Fruit fly (Drosophila melanogaster) whole organism, embryonic: ENCODE results near the gene Orct2.

Experiments
- ATbp ChIP-seq: fragments of 200-800 bp; sonication (Bioruptor generic); optimal IDR thresholded peaks from 2 replicates; lab custom pipeline; 2017; ENCODE audit warnings: missing biosample characterization, mild to moderate bottlenecking, missing genetic modification characterization, missing genetic modification reagents
- Abd-B ChIP-seq: fragments of 200-800 bp; sonication (Bioruptor generic); optimal IDR thresholded peaks from 2 replicates; lab custom pipeline; 2018; ENCODE audit warnings: missing biosample characterization, mild to moderate bottlenecking, missing genetic modification characterization, moderate library complexity
- CG10209 ChIP-seq: fragments of 200-800 bp; sonication (Bioruptor generic); optimal IDR thresholded peaks from 3 replicates; lab custom pipeline; 2017; ENCODE audit warnings: missing biosample characterization, mild to moderate bottlenecking, missing genetic modification characterization, missing genetic modification reagents
- CG10543 ChIP-seq: fragments of 200-800 bp; sonication (Bioruptor generic); optimal IDR thresholded peaks from 3 replicates; lab custom pipeline; 2017; ENCODE audit warnings: missing biosample characterization, mild to moderate bottlenecking, missing genetic modification characterization, moderate library complexity
- CG10979 ChIP-seq: fragments of 200-800 bp; sonication (Bioruptor generic); optimal IDR thresholded peaks from 2 replicates; lab custom pipeline; 2018; ENCODE audit warnings: missing biosample characterization, mild to moderate bottlenecking, missing genetic modification characterization, moderate library complexity
- CG11085 ChIP-seq: fragments of 200-800 bp; sonication (Bioruptor generic); IDR thresholded peaks from 2 replicates; pipeline ENCODE4 v1.3.6; 2022; ENCODE audit warnings: missing biosample characterization, missing genetic modification characterization
- CG12659 ChIP-seq: fragments of 200-800 bp; sonication (Bioruptor generic); optimal IDR thresholded peaks from 3 replicates; lab custom pipeline; 2017; ENCODE audit warnings: mild to moderate bottlenecking, missing biosample characterization, missing genetic modification reagents, missing genetic modification characterization
- CG1602 ChIP-seq: fragments of 200-800 bp; sonication (Bioruptor generic); optimal IDR thresholded peaks from 3 replicates; lab custom pipeline; 2016; ENCODE audit warnings: missing biosample characterization, missing genetic modification characterization
- CG18599 ChIP-seq: fragments of 200-800 bp; sonication (Bioruptor generic); optimal IDR thresholded peaks from 3 replicates; lab custom pipeline; 2017; ENCODE audit warnings: missing biosample characterization, missing genetic modification characterization, mild to moderate bottlenecking, moderate library complexity, missing genetic modification reagents
- CG2116 ChIP-seq: fragments of 200-800 bp; sonication (Bioruptor generic); optimal IDR thresholded peaks from 3 replicates; lab custom pipeline; 2018; ENCODE audit warnings: missing biosample characterization, mild to moderate bottlenecking, missing genetic modification characterization
- CG2889 ChIP-seq: fragments of 200-800 bp; sonication (Bioruptor generic); IDR thresholded peaks from 3 replicates; pipeline ENCODE4 v1.3.6; 2022; ENCODE audit warnings: missing biosample characterization, missing genetic modification characterization
- CG34376 ChIP-seq: fragments of 200-800 bp; sonication (Bioruptor generic); optimal IDR thresholded peaks from 2 replicates; lab custom pipeline; 2018; ENCODE audit warnings: missing biosample characterization, mild to moderate bottlenecking, missing genetic modification characterization
- CG4328 ChIP-seq: fragments of 200-800 bp; sonication (Bioruptor generic); optimal IDR thresholded peaks from 3 replicates; lab custom pipeline; 2017; ENCODE audit warnings: missing biosample characterization, missing genetic modification reagents, missing genetic modification characterization
- CG6175 ChIP-seq: fragments of 200-800 bp; sonication (Bioruptor generic); IDR thresholded peaks from 3 replicates; pipeline ENCODE4 v1.3.6; 2022; ENCODE audit warnings: missing biosample characterization, missing genetic modification characterization
- CG7372 ChIP-seq: fragments of 200-800 bp; sonication (Bioruptor generic); IDR thresholded peaks from 2 replicates; pipeline ENCODE4 v1.3.6; 2022; ENCODE audit warnings: missing biosample characterization, missing genetic modification characterization
- CG7556 ChIP-seq: fragments of 200-800 bp; sonication (Bioruptor generic); optimal IDR thresholded peaks from 2 replicates; lab custom pipeline; 2017; ENCODE audit warnings: missing biosample characterization, mild to moderate bottlenecking, missing genetic modification characterization
- CG7839 ChIP-seq: fragments of 200-800 bp; sonication (Bioruptor generic); optimal IDR thresholded peaks from 3 replicates; lab custom pipeline; 2018; ENCODE audit warnings: missing biosample characterization, mild to moderate bottlenecking, missing genetic modification characterization, moderate library complexity
- CG7987 ChIP-seq: fragments of 200-800 bp; sonication (Bioruptor generic); optimal IDR thresholded peaks from 2 replicates; lab custom pipeline; 2018; ENCODE audit warnings: missing biosample characterization, mild to moderate bottlenecking, missing genetic modification characterization, moderate library complexity
- CG8089 ChIP-seq: fragments of 200-800 bp; sonication (Bioruptor generic); optimal IDR thresholded peaks from 3 replicates; lab custom pipeline; 2016; ENCODE audit warnings: missing biosample characterization, missing genetic modification characterization
- CG8359 ChIP-seq: fragments of 200-800 bp; sonication (Bioruptor generic); optimal IDR thresholded peaks from 2 replicates; lab custom pipeline; 2017; ENCODE audit warnings: missing biosample characterization, mild to moderate bottlenecking, missing genetic modification characterization, borderline replicate concordance
- CG8765 ChIP-seq: fragments of 200-800 bp; sonication (Bioruptor generic); IDR thresholded peaks from 2 replicates; pipeline ENCODE4 v1.3.6; 2022; ENCODE audit warnings: missing biosample characterization, missing genetic modification characterization
- CG9932 ChIP-seq: fragments of 200-800 bp; sonication (Bioruptor generic); IDR thresholded peaks from 2 replicates; pipeline ENCODE4 v1.3.6; 2022; ENCODE audit warnings: missing biosample characterization, missing genetic modification characterization
- CHES-1-like ChIP-seq: fragments of 200-800 bp; sonication (Bioruptor generic); optimal IDR thresholded peaks from 2 replicates; lab custom pipeline; 2016; ENCODE audit warnings: missing biosample characterization, missing genetic modification characterization
- CTCF ChIP-seq: fragments of 200-800 bp; sonication (Bioruptor generic); optimal IDR thresholded peaks from 2 replicates; lab custom pipeline; 2017; ENCODE audit warnings: missing biosample characterization, mild to moderate bottlenecking, missing genetic modification characterization, moderate library complexity
- Doc2 ChIP-seq: fragments of 200-800 bp; sonication (Bioruptor generic); IDR thresholded peaks from 2 replicates; pipeline ENCODE4 v1.3.6; 2022; ENCODE audit warnings: missing biosample characterization, missing genetic modification characterization
- ERR ChIP-seq: fragments of 200-800 bp; sonication (Bioruptor generic); optimal IDR thresholded peaks from 2 replicates; lab custom pipeline; 2016; ENCODE audit warnings: missing biosample characterization, missing genetic modification characterization
- Elba2 ChIP-seq: fragments of 200-800 bp; sonication (Bioruptor generic); optimal IDR thresholded peaks from 3 replicates; lab custom pipeline; 2016; ENCODE audit warnings: missing biosample characterization, missing genetic modification characterization
- H2.0 ChIP-seq: fragments of 200-800 bp; sonication (Bioruptor generic); IDR thresholded peaks from 2 replicates; pipeline ENCODE4 v1.3.6; 2022; ENCODE audit warnings: missing biosample characterization, missing genetic modification characterization
- Hr78 ChIP-seq, 2 experiments: fragments of 200-800 bp in 1 of 2; fragments of >200 bp in 1 of 2; sonication (Bioruptor generic) in 1 of 2; optimal IDR thresholded peaks; 2 replicates each; lab custom pipeline; 2017 to 2019; ENCODE audit warnings: missing biosample characterization in 2 of 2, missing genetic modification characterization in 2 of 2, mild to moderate bottlenecking in 1 of 2, moderate library complexity in 1 of 2
- MBD-R2 ChIP-seq: fragments of 200-800 bp; sonication (Bioruptor generic); IDR thresholded peaks from 2 replicates; pipeline ENCODE4 v1.3.6; 2022; ENCODE audit warnings: missing biosample characterization, missing genetic modification characterization
- NC2α ChIP-seq: fragments of 200-800 bp; sonication (Bioruptor generic); optimal IDR thresholded peaks from 2 replicates; lab custom pipeline; 2016; ENCODE audit warnings: missing biosample characterization, missing genetic modification characterization
- NFAT ChIP-seq: fragments of 200-800 bp; sonication (Bioruptor generic); IDR thresholded peaks from 2 replicates; pipeline ENCODE4 v1.3.6; 2022; ENCODE audit warnings: missing biosample characterization, missing genetic modification characterization
- Nf-YB ChIP-seq: fragments of 200-800 bp; sonication (Bioruptor generic); optimal IDR thresholded peaks from 3 replicates; lab custom pipeline; 2019; ENCODE audit warnings: missing biosample characterization, mild to moderate bottlenecking, missing genetic modification characterization, moderate library complexity
- NfI ChIP-seq: fragments of 200-800 bp; sonication (Bioruptor generic); optimal IDR thresholded peaks from 3 replicates; lab custom pipeline; 2018; ENCODE audit warnings: missing biosample characterization, mild to moderate bottlenecking, missing genetic modification characterization, moderate library complexity
- Scr ChIP-seq: fragments of 200-800 bp; sonication (Bioruptor generic); IDR thresholded peaks from 2 replicates; pipeline ENCODE4 v1.3.6; 2022; ENCODE audit warnings: missing biosample characterization, missing genetic modification characterization; ENCODE audit not compliant: partially characterized antibody
- Six4 ChIP-seq: fragments of 200-800 bp; sonication (Bioruptor generic); optimal IDR thresholded peaks from 2 replicates; lab custom pipeline; 2016; ENCODE audit warnings: missing biosample characterization, missing genetic modification characterization
- Sry-β ChIP-seq: fragments of 200-800 bp; sonication (Bioruptor generic); optimal IDR thresholded peaks from 2 replicates; lab custom pipeline; 2018; ENCODE audit warnings: missing biosample characterization, mild to moderate bottlenecking, missing genetic modification characterization, moderate library complexity
- Tbp ChIP-seq: fragments of >200 bp; optimal IDR thresholded peaks from 2 replicates; lab custom pipeline; 2018; ENCODE audit warnings: missing biosample characterization, missing genetic modification characterization
- abd-A ChIP-seq: fragments of 200-800 bp; sonication (Bioruptor generic); optimal IDR thresholded peaks from 3 replicates; lab custom pipeline; 2019; ENCODE audit warnings: missing biosample characterization, mild to moderate bottlenecking, missing genetic modification characterization, moderate library complexity
- bsh ChIP-seq, 2 experiments: fragments of 200-800 bp; sonication (Bioruptor generic); optimal IDR thresholded peaks; 2 replicates each; lab custom pipeline; 2017 to 2018; ENCODE audit warnings: mild to moderate bottlenecking in 2 of 2, missing biosample characterization in 2 of 2, missing genetic modification characterization in 2 of 2, moderate library complexity in 1 of 2
- cad ChIP-seq: fragments of >200 bp; optimal IDR thresholded peaks from 2 replicates; lab custom pipeline; 2017; ENCODE audit warnings: missing biosample characterization, missing genetic modification characterization
- cg ChIP-seq: fragments of 200-800 bp; sonication (Bioruptor generic); optimal IDR thresholded peaks from 3 replicates; lab custom pipeline; 2019; ENCODE audit warnings: missing biosample characterization, mild to moderate bottlenecking, missing genetic modification characterization, moderate library complexity
- corto ChIP-seq: fragments of 200-800 bp; sonication (Bioruptor generic); optimal IDR thresholded peaks from 2 replicates; lab custom pipeline; 2016; ENCODE audit warnings: missing biosample characterization, mild to moderate bottlenecking, missing genetic modification characterization, moderate library complexity
- crp ChIP-seq, 2 experiments: fragments of 200-800 bp; sonication (Bioruptor generic); optimal IDR thresholded peaks; 2 replicates in 1 of 2; 3 replicates in 1 of 2; lab custom pipeline; 2017; ENCODE audit warnings: missing biosample characterization in 2 of 2, missing genetic modification characterization in 2 of 2, mild to moderate bottlenecking in 1 of 2, moderate library complexity in 1 of 2
- dmrt11E ChIP-seq: fragments of 200-800 bp; sonication (Bioruptor generic); optimal IDR thresholded peaks from 3 replicates; lab custom pipeline; 2018; ENCODE audit warnings: missing biosample characterization, mild to moderate bottlenecking, missing genetic modification characterization, moderate library complexity
- ken ChIP-seq: fragments of 200-800 bp; sonication (Bioruptor generic); IDR thresholded peaks from 3 replicates; pipeline ENCODE4 v1.3.6; 2022; ENCODE audit warnings: missing biosample characterization, missing genetic modification characterization
- vfl ChIP-seq: fragments of 200-800 bp; sonication (Bioruptor generic); optimal IDR thresholded peaks from 2 replicates; lab custom pipeline; 2016; ENCODE audit warnings: missing biosample characterization, missing genetic modification characterization
- zen ChIP-seq: fragments of 200-800 bp; sonication (Bioruptor generic); optimal IDR thresholded peaks from 3 replicates; lab custom pipeline; 2018; ENCODE audit warnings: missing biosample characterization, mild to moderate bottlenecking, missing genetic modification characterization, moderate library complexity

The Orct2 gene

DNA sequence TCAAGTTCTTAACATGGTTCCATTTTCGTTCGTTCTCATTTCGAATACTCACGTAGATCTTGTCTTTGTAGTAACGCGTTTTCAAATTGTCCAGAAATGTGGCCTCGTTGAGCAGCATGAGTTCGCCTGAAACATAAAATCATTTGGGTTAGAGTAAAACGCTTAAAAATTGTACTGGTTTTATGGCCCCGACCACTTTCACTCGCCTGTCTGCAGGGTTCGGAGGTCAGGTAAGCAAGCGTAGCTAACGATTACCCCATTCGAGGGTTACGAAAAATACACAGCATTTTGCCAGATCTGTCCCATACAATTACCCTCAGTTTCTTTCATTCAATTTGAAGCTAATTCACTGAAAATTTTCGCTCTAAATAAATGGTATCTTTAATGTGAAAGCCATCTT, 14.5 kb upstream of the Orct2 start:
- TF ChIP-seq zen (tag; lab: Kevin White, UChicago) (peak; percentile 60), Sry-β (GFP tag; lab: Kevin White, UChicago) (no peak), MBD-R2 (GFP tag; lab: Robert Waterston, UW) (no peak), cg (GFP tag; lab: Kevin White, UChicago) (no peak), Nf-YB (GFP tag; lab: Kevin White, UChicago) (no peak), CG1602 (GFP tag; lab: Kevin White, UChicago) (no peak), Scr (GFP tag; lab: Robert Waterston, UW) (no peak), cad (GFP tag; lab: Kevin White, UChicago) (peak; percentile 93), dmrt11E (no peak), Elba2 (GFP tag; lab: Kevin White, UChicago) (peak; percentile 31), Hr78 (GFP tag; optimal IDR thresholded peaks at IDR 0.05; lab: Kevin White, UChicago) (peak in 1 of 2 experiments; percentile 49), CG2889 (GFP tag; lab: Robert Waterston, UW) (no peak), CG10543 (no peak), NfI (GFP tag; lab: Kevin White, UChicago) (no peak), CHES-1-like (GFP tag; lab: Kevin White, UChicago) (no peak), H2.0 (GFP tag; lab: Robert Waterston, UW) (no peak)

DNA sequence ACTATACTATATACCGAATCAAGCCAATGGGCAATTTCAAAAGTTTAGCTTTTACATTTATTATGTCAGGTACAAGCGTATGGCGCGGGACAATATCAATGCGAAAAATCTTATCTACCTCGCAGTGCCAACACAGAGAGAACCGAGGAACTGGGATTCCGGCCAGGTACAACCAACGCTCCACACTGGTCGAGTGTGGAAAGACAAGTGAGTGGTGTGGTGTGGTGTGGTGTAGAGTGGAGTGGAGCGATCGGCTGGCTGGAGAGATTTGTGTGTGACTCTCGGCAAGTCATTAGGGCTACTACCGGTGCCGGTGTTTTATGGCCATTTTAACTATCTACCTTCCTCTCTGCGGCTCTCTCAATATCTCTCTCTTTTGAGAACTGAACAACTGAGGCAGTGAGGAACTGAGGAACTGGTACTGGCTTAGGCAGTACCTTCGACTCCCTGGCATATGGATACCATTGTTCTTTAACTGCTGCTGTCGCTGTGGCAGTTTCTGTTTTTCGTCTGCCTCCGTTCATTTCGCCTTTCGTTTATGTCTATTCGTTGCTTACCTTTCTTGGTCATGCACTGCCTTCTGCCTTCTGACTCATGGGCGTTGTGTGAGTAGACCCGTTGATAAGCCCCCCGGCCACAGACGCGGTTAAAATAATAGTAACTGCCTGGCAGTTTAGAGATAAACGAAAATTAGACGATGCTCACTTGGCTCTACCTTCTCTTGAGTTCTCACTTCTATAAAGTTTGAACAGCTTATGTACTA, 13.4 kb upstream of the Orct2 start:
- TF ChIP-seq ATbp (GFP tag; lab: Kevin White, UChicago) (peak; percentile 89), corto (peak; percentile 91), CG34376 (peak; percentile 87), crp (GFP tag; optimal IDR thresholded peaks at IDR 0.05; lab: Kevin White, UChicago) (no peak), CG2116 (GFP tag; lab: Kevin White, UChicago) (peak; percentile 57), Tbp (no peak), CG4328 (GFP tag; lab: Kevin White, UChicago) (no peak), bsh (GFP tag; optimal IDR thresholded peaks at IDR 0.05; lab: Kevin White, UChicago) (peak; percentile 83 to 92), Doc2 (GFP tag; lab: Robert Waterston, UW) (no peak), CG7839 (tag; lab: Kevin White, UChicago) (peak; percentile 94), CG10979 (peak; percentile 91), CG6175 (peak; percentile 68; the same call in 2 of the 3 replicates), abd-A (tag; lab: Kevin White, UChicago) (no peak), ken (peak; percentile 66), dmrt11E (peak; percentile 87), NC2α (GFP tag; lab: Kevin White, UChicago) (peak; percentile 63), CG7372 (GFP tag; lab: Robert Waterston, UW) (peak; percentile 75), CG7556 (GFP tag; lab: Kevin White, UChicago) (peak; percentile 91), vfl (GFP tag; lab: Kevin White, UChicago) (peak; percentile 87), CG8765 (GFP tag; lab: Robert Waterston, UW) (peak; percentile 86), CG12659 (peak; percentile 91), CG10209 (GFP tag; lab: Kevin White, UChicago) (peak; percentile 91), Six4 (GFP tag; lab: Kevin White, UChicago) (peak; percentile 88), CG7987 (GFP tag; lab: Kevin White, UChicago) (peak; percentile 81), CG8089 (peak; percentile 86), CG18599 (GFP tag; lab: Kevin White, UChicago) (peak; percentile 95), Abd-B (peak; percentile 82), CTCF (no peak), ERR (GFP tag; lab: Kevin White, UChicago) (peak; percentile 89), NFAT (GFP tag; lab: Robert Waterston, UW) (peak; percentile 80), CG8359 (GFP tag; lab: Kevin White, UChicago) (peak; percentile 66), CG9932 (GFP tag; lab: Robert Waterston, UW) (peak; percentile 88), CG11085 (GFP tag; lab: Robert Waterston, UW) (peak; percentile 77)
